Worm (Caenorhabditis elegans) whole organism, dauer: ENCODE data around the gene srh-220.

Experiments used
- unc-62 ChIP-seq: sonication (generic microtip); optimal IDR thresholded peaks from 2 replicates; lab custom pipeline; 2017; ENCODE audit warnings: missing biosample characterization, missing genetic modification reagents, missing genetic modification characterization

Gene srh-220

DNA sequence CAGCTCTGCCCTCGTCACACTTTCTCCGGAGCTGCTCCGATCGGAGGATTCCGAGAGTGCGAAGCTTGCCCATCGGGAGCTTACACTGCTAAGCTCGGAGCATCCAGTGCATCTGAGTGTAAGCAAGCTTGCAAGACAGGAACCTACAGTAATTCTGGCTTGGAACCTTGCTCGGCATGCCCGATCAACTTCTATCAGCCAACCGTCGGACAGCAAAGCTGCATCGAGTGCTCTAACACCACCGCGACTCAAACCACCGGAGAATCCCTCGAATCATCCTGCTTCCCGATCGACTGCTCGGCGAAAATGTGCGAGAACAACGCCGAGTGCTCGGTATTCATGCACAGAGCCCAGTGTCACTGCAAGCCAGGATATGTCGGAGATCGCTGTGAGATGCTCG, 26.4 kb upstream of the srh-220 start:
- no peak for TF ChIP-seq unc-62 (GFP tag; lab: Kevin White, UChicago)

- TF ChIP-seq unc-62 (GFP tag; lab: Kevin White, UChicago) = no peak
These were observed 21.8 kb upstream of the srh-220 start for ce11 chrIV:3999662-4000061.

- TF ChIP-seq unc-62 (GFP tag; lab: Kevin White, UChicago) = no peak
These were observed 20.7 kb upstream of the srh-220 start, which contains the start of gene F47C12.8 for ce11 chrIV:3998517-3998916. TSS of gene F47C12.8 (minus strand) at chrIV:3998617.

DNA sequence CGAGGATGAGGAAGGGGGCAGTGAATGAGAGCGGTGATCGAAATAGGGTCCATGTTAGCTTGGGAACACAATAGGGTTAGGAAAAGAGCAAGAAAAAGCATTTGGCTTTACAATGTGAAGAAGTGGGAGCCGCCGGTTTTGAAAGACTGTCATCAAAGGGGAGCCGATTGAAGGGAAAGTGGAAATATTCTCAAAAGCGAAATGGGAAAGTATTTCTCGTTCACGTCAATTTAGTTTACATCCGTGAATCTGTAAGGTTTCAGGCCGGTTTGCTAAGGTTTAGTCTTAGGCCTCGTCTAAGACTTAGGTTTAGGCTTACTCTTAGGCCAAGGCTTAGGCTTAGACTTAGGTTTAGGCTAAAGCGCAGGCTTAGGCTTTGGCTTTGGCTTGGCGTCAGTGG, 17.6 kb upstream of the srh-220 start, which contains the start of gene F47C12.7:
TSS of gene F47C12.7 (minus strand) at position 101 of the 400 bp plus-strand sequence.
- no peak for TF ChIP-seq unc-62 (GFP tag; lab: Kevin White, UChicago)

DNA sequence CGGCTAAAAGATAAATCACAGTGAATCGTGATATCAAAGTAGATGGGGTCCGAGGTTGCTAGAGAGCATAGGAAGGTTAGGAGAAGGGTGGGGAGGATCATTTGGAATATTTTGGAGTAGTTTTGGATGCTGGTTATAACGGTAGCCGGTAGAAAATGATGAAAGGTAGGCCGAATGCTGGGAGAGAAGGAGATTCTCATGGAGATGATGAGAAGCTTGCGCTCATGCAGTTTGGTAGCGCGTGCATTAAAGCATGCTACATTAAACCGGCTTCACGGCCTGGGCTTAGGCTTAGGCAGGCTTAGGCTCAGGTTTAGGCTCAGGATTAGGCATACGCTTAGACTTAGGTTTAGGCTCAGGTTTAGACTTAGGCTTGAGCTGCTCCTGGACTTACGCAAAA, 16.5 kb upstream of the srh-220 start, which contains the start of gene F47C12.13:
TSS of gene F47C12.13 (minus strand) at position 101 of the 400 bp plus-strand sequence.
- no peak for TF ChIP-seq unc-62 (GFP tag; lab: Kevin White, UChicago)

DNA sequence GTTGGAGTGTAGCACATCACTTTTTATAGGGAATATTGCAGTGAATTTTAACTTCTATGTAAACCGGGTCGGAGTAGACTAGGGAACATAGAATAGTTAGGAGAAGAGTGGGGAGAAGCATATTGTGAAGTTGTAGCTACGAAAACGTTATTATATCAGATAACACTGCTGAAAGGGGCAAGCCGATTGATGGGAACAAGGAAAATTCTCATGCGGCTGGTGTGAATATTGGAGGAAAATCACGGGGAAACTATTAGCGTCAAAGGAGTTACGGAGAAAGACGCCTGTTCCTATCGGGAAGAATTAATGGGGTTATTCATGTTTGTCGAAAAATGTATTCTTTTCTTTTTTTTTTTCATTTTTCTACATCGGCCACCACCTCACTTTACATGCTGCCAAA, 15.5 kb upstream of the srh-220 start, which contains the start of gene F47C12.6:
TSS of gene F47C12.6 (minus strand) at position 101 of the 400 bp plus-strand sequence.
- TF ChIP-seq unc-62 (GFP tag; lab: Kevin White, UChicago) = no peak

- TF ChIP-seq unc-62 (GFP tag; lab: Kevin White, UChicago) = no peak
These were observed 10.9 kb upstream of the srh-220 start, which contains the start of gene clec-78 for ce11 chrIV:3988638-3989152. TSS of gene clec-78 (plus strand) at chrIV:3989102.

DNA sequence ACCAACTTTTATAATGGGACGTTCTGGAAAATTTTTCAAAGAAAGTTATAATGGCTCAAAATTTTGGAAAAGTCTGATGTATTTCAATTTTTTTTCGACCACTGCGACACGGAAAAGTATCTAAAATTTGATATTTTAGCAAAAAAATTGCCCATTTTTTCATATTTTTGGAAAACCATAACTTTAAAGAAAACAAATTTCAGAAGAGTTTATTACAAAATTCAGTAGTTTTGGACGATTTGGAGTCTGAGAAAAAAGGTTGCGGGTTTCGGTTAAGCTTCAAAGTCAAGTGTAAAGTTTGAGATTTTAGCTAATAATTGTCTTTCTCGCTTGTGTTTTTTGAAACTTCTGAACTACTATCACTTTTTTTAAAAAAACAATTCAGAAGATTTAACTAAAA, 10.3 kb upstream of the srh-220 start:
- TF ChIP-seq unc-62 (GFP tag; lab: Kevin White, UChicago) = no peak

DNA sequence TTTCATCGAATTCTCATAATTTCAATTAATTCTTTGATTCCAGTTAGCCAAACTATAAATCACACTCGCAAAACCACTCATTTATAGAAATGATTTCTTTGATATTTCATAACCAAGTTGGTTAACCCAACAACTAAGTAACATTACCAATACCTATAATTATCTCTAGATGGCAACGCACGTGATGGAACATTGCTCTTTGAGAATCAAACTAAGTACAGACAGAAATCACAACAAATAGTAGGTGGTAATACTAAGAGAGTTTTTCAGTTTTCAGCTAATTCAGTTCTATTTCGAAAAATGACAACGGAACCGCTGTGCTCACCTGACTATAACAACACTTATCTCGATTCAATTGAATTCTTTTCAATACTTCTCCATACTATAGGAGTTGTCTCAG, 3.8 kb upstream of the srh-220 start, which contains the start of gene srh-223:
TSS of gene srh-223 (plus strand) at position 301 of the 400 bp plus-strand sequence.
- no peak for TF ChIP-seq unc-62 (GFP tag; lab: Kevin White, UChicago)

DNA sequence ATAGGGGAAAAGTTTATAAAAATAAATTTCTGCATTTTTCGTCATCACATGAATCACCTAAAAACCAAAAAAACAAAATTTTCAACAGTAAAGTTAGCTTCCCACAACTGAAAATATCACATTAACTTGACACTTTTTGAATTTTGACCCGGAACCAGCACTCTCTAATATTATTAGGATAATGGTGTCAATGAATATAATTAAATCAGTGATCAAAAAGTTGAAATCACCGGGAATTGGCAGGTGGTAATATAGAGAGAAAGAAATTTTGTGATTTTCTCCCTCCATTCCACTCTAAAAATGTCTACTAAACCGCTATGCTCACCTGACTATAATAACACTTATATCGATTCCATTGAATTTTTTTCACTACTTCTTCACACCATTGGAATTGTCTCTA, 1.7 kb upstream of the srh-220 start, which contains the start of gene srh-222:
TSS of gene srh-222 (plus strand) at position 301 of the 400 bp plus-strand sequence.
- TF ChIP-seq unc-62 (GFP tag; lab: Kevin White, UChicago) = no peak

- TF ChIP-seq unc-62 (GFP tag; lab: Kevin White, UChicago) = no peak
These were observed 4.8 kb downstream of the srh-220 start, which contains the start of gene clec-79 for ce11 chrIV:3973049-3973448. TSS of gene clec-79 (plus strand) at chrIV:3973349.

ce11 chrIV:3965013-3965412, 12.8 kb downstream of the srh-220 start, which contains the start of gene clec-76:
TSS of gene clec-76 (plus strand) at chrIV:3965246.
- no peak for TF ChIP-seq unc-62 (GFP tag; lab: Kevin White, UChicago)

- no peak for TF ChIP-seq unc-62 (GFP tag; lab: Kevin White, UChicago)
These were observed 14.3 kb downstream of the srh-220 start for ce11 chrIV:3963498-3963897.

DNA sequence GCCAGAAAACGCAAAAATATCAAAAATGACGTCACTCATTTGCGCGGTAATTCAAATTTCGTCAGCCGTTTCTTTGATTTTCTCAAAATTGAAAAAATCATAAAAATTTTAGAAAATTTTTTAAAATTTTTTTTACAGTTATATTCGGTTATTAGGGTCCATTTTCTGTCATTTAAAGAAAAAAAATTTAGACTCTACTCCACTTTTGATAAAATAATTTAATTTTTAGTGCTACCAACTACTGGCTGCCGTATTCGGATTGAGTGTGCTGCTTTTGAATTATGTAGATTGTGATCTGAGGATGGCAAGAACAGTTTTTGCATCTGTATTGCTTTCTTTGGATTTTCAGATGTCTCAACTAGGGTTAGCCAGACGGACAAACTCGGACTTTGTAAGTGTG, 15.2 kb downstream of the srh-220 start, which contains the start of gene Y46C8AM.1:
TSS of gene Y46C8AM.1 (plus strand) at position 301 of the 400 bp plus-strand sequence.
- no peak for TF ChIP-seq unc-62 (GFP tag; lab: Kevin White, UChicago)

DNA sequence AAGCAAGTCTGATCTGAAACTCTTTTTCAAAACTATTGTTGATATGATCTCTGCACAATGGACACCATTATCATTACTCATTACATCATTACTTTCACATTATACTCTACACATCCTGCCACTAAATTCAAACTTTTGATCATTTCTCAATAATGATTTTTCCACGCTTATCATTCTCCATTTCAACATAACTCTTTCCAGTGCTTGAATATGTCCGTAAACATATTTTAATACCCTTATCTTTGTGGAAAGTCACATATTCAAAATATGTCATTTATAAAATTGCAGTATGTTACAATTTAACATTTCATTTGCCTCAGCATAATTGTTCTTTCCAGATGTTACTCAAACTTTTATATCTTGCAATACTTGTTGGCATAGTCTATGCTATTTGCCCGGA, 17.4 kb downstream of the srh-220 start, which contains the start of gene clec-75:
TSS of gene clec-75 (plus strand) at position 339 of the 400 bp plus-strand sequence.
- TF ChIP-seq unc-62 (GFP tag; lab: Kevin White, UChicago) = no peak

DNA sequence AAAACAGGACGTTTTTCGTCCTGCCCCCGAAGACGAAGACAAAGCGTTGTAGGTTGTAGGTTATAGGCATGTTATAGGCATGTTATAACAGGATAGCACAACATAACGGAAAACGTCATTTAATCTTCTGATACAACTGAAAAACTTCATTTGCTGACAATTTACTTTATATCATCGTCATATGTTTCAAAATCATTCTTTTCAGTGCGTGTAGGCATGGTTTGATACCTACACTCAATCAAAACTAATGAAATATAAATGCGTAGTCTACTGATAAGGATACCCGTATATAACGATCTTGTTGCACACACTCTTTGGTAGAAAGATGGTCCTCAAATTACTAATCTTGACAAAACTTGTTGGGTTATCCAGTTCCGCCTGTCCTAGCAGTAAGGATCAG, 21.1 kb downstream of the srh-220 start, which contains the start of gene clec-74:
TSS of gene clec-74 (plus strand) at position 301 of the 400 bp plus-strand sequence.
- TF ChIP-seq unc-62 (GFP tag; lab: Kevin White, UChicago) = no peak

- no peak for TF ChIP-seq unc-62 (GFP tag; lab: Kevin White, UChicago)
These were observed 21.7 kb downstream of the srh-220 start, which contains the start of gene clec-73 for ce11 chrIV:3956095-3956494. TSS of gene clec-73 (minus strand) at chrIV:3956195.
